Worm (Caenorhabditis elegans) whole organism, late embryonic: ENCODE results near the gene clec-123.

Source experiments
- K09A11.1 ChIP-seq: sonication (generic microtip); optimal IDR thresholded peaks from 2 replicates; lab custom pipeline; 2017; ENCODE audit warnings: antibody characterized with exemption, mild to moderate bottlenecking, missing genetic modification characterization, missing compliant biosample characterization; ENCODE audit not compliant: insufficient read depth
- ceh-31 ChIP-seq: sonication (generic microtip); optimal IDR thresholded peaks from 2 replicates; lab custom pipeline; 2016; ENCODE audit warnings: missing genetic modification characterization, missing compliant biosample characterization
- ceh-6 ChIP-seq: fragments of 200-800 bp; sonication (Bioruptor generic); optimal IDR thresholded peaks from 2 replicates; lab custom pipeline; 2018; ENCODE audit warnings: mild to moderate bottlenecking, missing genetic modification characterization, missing compliant biosample characterization
- nhr-11 ChIP-seq: fragments of 150-350 bp; optimal IDR thresholded peaks from 2 replicates; lab custom pipeline; 2014; ENCODE audit warnings: missing biosample characterization, missing genetic modification characterization
- sox-4 ChIP-seq: sonication (generic microtip); optimal IDR thresholded peaks from 2 replicates; lab custom pipeline; 2017; ENCODE audit warnings: mild to moderate bottlenecking, missing genetic modification characterization, inconsistent platforms, missing compliant biosample characterization

DNA sequence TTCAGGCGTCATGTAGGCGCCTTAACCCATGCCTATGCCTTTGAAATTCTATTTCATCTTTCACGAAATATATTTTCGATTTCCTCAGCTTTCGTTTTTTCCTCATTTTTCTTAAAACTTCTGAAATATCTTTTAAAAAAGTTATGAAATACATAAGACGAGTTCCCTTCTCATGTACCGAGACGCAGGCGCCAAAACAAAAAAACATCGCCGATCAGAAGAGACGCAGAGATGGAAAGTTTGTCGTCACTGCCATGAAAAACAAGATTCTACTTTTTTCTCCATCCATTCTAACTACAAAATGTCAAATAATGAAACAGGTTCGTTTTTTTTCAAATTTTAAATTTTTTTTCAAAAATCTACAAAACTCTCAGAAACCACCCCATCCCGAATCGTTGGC lies 15.0 kb downstream of the clec-123 start, which contains the start of gene chil-24:
- TF ChIP-seq K09A11.1 (tag; lab: Kevin White, UChicago) (no peak), sox-4 (no peak), nhr-11 (no peak), ceh-6 (GFP tag; lab: Kevin White, UChicago) (no peak), ceh-31 (tag; lab: Kevin White, UChicago) (no peak)
